Worm (Caenorhabditis elegans) whole organism, young adult: ENCODE measurements around the gene M163.11.

ENCODE experiments used
- ama-1 ChIP-seq, 3 experiments: fragments of 150-350 bp in 1 of 3; sonication (generic microtip) in 2 of 3; optimal IDR thresholded peaks; 2 replicates each; lab custom pipeline; 2014 to 2018; ENCODE audit warnings: missing biosample characterization in 2 of 3, missing genetic modification characterization in 2 of 3, missing genetic modification reagents in 2 of 3
- ceh-91 ChIP-seq: fragments of 200-800 bp; sonication (Bioruptor generic); IDR thresholded peaks from 2 replicates; pipeline ENCODE4 v1.3.6; 2022; ENCODE audit warnings: missing genetic modification reagents, missing genetic modification characterization, missing compliant biosample characterization
- dpl-1 ChIP-seq: fragments of 150-350 bp; optimal IDR thresholded peaks from 2 replicates; lab custom pipeline; 2014; ENCODE audit warnings: missing biosample characterization, missing genetic modification reagents, missing genetic modification characterization
- gei-17 ChIP-seq: fragments of 200-800 bp; sonication (Bioruptor generic); optimal IDR thresholded peaks from 2 replicates; lab custom pipeline; 2018; ENCODE audit warnings: mild to moderate bottlenecking, missing genetic modification characterization, missing compliant biosample characterization
- lin-40 ChIP-seq: sonication (generic microtip); optimal IDR thresholded peaks from 2 replicates; lab custom pipeline; 2016; ENCODE audit warnings: missing genetic modification characterization, mild to moderate bottlenecking, missing compliant biosample characterization, missing genotype, missing genetic modification reagents
- madf-6 ChIP-seq: fragments of 200-800 bp; sonication (Bioruptor generic); IDR thresholded peaks from 2 replicates; pipeline ENCODE4 v1.3.6; 2022; ENCODE audit warnings: missing genetic modification reagents, missing genetic modification characterization, missing compliant biosample characterization
- mcd-1 ChIP-seq: fragments of 200-800 bp; sonication (Bioruptor generic); IDR thresholded peaks from 2 replicates; pipeline ENCODE4 v1.3.6; 2022; ENCODE audit warnings: missing genetic modification reagents, missing genetic modification characterization, missing compliant biosample characterization
- snpc-4 ChIP-seq, 5 experiments: fragments of 150-350 bp in 1 of 5; sonication (generic microtip) in 4 of 5; optimal IDR thresholded peaks; 2 replicates each; lab custom pipeline; 2014 to 2018; ENCODE audit warnings: missing genetic modification characterization in 5 of 5, missing biosample characterization in 3 of 5, antibody characterized with exemption in 2 of 5, mild to moderate bottlenecking in 2 of 5, missing compliant biosample characterization in 2 of 5, missing genotype in 2 of 5, moderate library complexity in 2 of 5, missing genetic modification reagents in 1 of 5

- TF ChIP-seq madf-6 (GFP tag; lab: Robert Waterston, UW) (no peak), gei-17 (no peak), ama-1 (optimal IDR thresholded peaks at IDR 0.05; lab: Kevin White, UChicago) (no peak), ama-1 (GFP tag; optimal IDR thresholded peaks at IDR 0.05; lab: Kevin White, UChicago) (no peak), mcd-1 (GFP tag; lab: Robert Waterston, UW) (no peak), snpc-4 (GFP tag; optimal IDR thresholded peaks at IDR 0.05; lab: Kevin White, UChicago) (no peak), snpc-4 (tag; optimal IDR thresholded peaks at IDR 0.05; lab: Kevin White, UChicago) (no peak), ceh-91 (GFP tag; lab: Robert Waterston, UW) (no peak), dpl-1 (GFP tag; lab: Kevin White, UChicago) (no peak), lin-40 (no peak)
Observed at ce11 chrX:14460412-14460811, 18.8 kb upstream of the M163.11 start, which contains the start of gene Y66C5A.2.
